Fruit fly (Drosophila melanogaster) whole organism, wandering third instar larva: ENCODE results near the gene puc.

Source experiments
- Abd-B ChIP-seq: fragments of >200 bp; optimal IDR thresholded peaks from 2 replicates; lab custom pipeline; 2017; ENCODE audit warnings: missing biosample characterization, missing genetic modification characterization
- CG32264 ChIP-seq: fragments of 200-800 bp; sonication (Bioruptor generic); optimal IDR thresholded peaks from 2 replicates; lab custom pipeline; 2016; ENCODE audit warnings: missing biosample characterization, missing genetic modification characterization
- CG9705 ChIP-seq: fragments of 200-800 bp; sonication (Bioruptor generic); optimal IDR thresholded peaks from 2 replicates; lab custom pipeline; 2018; ENCODE audit warnings: missing biosample characterization, mild to moderate bottlenecking, missing genetic modification characterization
- Dfd ChIP-seq: fragments of >200 bp; optimal IDR thresholded peaks from 2 replicates; lab custom pipeline; 2017; ENCODE audit warnings: missing biosample characterization, missing genetic modification characterization
- Dif ChIP-seq: fragments of 200-275, 200-300 bp; sonication (Bioruptor generic); optimal IDR thresholded peaks from 2 replicates; lab custom pipeline; 2018; ENCODE audit warnings: missing biosample characterization, missing genetic modification characterization; ENCODE audit not compliant: partially characterized antibody
- GATAd ChIP-seq: sonication (Bioruptor generic); optimal IDR thresholded peaks from 2 replicates; lab custom pipeline; 2016; ENCODE audit warnings: missing biosample characterization, missing genetic modification characterization
- HLH106 ChIP-seq: fragments of 200-800 bp; optimal IDR thresholded peaks from 3 replicates; lab custom pipeline; 2019; ENCODE audit warnings: missing biosample characterization, mild to moderate bottlenecking, missing genetic modification characterization, moderate library complexity
- Hnf4 ChIP-seq: fragments of 200-800 bp; sonication (Bioruptor generic); optimal IDR thresholded peaks from 2 replicates; lab custom pipeline; 2016; ENCODE audit warnings: missing biosample characterization, mild to moderate bottlenecking, missing genetic modification characterization
- Hr83 ChIP-seq: fragments of 200-300 bp; sonication (Bioruptor generic); optimal IDR thresholded peaks from 2 replicates; lab custom pipeline; 2016; ENCODE audit warnings: missing biosample characterization, mild to moderate bottlenecking, missing genetic modification characterization, moderate library complexity; ENCODE audit not compliant: poor library complexity, severe bottlenecking
- Jra ChIP-seq: sonication (Bioruptor generic); optimal IDR thresholded peaks from 2 replicates; lab custom pipeline; 2016; ENCODE audit warnings: missing biosample characterization, missing genetic modification characterization
- Myc ChIP-seq: fragments of >200 bp; optimal IDR thresholded peaks from 2 replicates; lab custom pipeline; 2017
- N ChIP-seq: fragments of >200 bp; optimal IDR thresholded peaks from 2 replicates; lab custom pipeline; 2018; ENCODE audit warnings: missing biosample characterization, missing external identifiers, missing genetic modification characterization
- OdsH ChIP-seq: fragments of 200-800 bp; sonication (Bioruptor generic); optimal IDR thresholded peaks from 2 replicates; lab custom pipeline; 2016; ENCODE audit warnings: missing biosample characterization, mild to moderate bottlenecking, missing genetic modification characterization
- Rel ChIP-seq, 2 experiments: fragments of 200-800 bp; sonication (Bioruptor generic) in 1 of 2; optimal IDR thresholded peaks; 2 replicates in 1 of 2; 3 replicates in 1 of 2; lab custom pipeline; 2016 to 2019; ENCODE audit warnings: mild to moderate bottlenecking in 2 of 2, missing biosample characterization in 2 of 2, missing genetic modification characterization in 2 of 2, moderate library complexity in 1 of 2
- Sp1 ChIP-seq: fragments of 200-800 bp; sonication (Bioruptor generic); optimal IDR thresholded peaks from 3 replicates; lab custom pipeline; 2019; ENCODE audit warnings: missing biosample characterization, mild to moderate bottlenecking, missing genetic modification characterization, moderate library complexity
- Vsx2 ChIP-seq: fragments of 200-300, 225-300 bp; sonication (Bioruptor generic); optimal IDR thresholded peaks from 2 replicates; lab custom pipeline; 2018; ENCODE audit warnings: missing biosample characterization, missing genetic modification characterization; ENCODE audit not compliant: partially characterized antibody
- br ChIP-seq: fragments of 200-800 bp; sonication (Bioruptor generic); optimal IDR thresholded peaks from 2 replicates; lab custom pipeline; 2016; ENCODE audit warnings: missing biosample characterization, missing genetic modification characterization
- brk ChIP-seq: fragments of 200-800 bp; sonication (Bioruptor generic); optimal IDR thresholded peaks from 2 replicates; lab custom pipeline; 2016; ENCODE audit warnings: missing biosample characterization, mild to moderate bottlenecking, missing genetic modification characterization
- dl ChIP-seq, 2 experiments: fragments of 175-275, 200-275 bp in 1 of 2; fragments of 200-275 bp in 1 of 2; sonication (Bioruptor generic); optimal IDR thresholded peaks; lab custom pipeline; 2018; ENCODE audit warnings: mild to moderate bottlenecking in 2 of 2, missing biosample characterization in 2 of 2, missing genetic modification characterization in 2 of 2, moderate library complexity in 2 of 2; ENCODE audit not compliant: partially characterized antibody in 2 of 2, insufficient read depth in 1 of 2
- dmrt93B ChIP-seq: fragments of 200-800 bp; sonication (Bioruptor generic); optimal IDR thresholded peaks from 2 replicates; lab custom pipeline; 2018; ENCODE audit warnings: missing biosample characterization, mild to moderate bottlenecking, missing genetic modification characterization
- dsf ChIP-seq: sonication (Bioruptor generic); optimal IDR thresholded peaks from 2 replicates; lab custom pipeline; 2016; ENCODE audit warnings: missing biosample characterization, missing genetic modification characterization, borderline replicate concordance
- ey ChIP-seq: fragments of 200-800 bp; sonication (Bioruptor generic); optimal IDR thresholded peaks from 2 replicates; lab custom pipeline; 2016; ENCODE audit warnings: missing biosample characterization, missing genetic modification characterization
- foxo ChIP-seq, 2 experiments: fragments of 200-800 bp; sonication (Bioruptor generic); optimal IDR thresholded peaks; 2 replicates in 1 of 2; 3 replicates in 1 of 2; lab custom pipeline; 2016 to 2017; ENCODE audit warnings: missing biosample characterization in 2 of 2, missing genetic modification characterization in 2 of 2
- fru ChIP-seq: fragments of 200-800 bp; sonication (Bioruptor generic); optimal IDR thresholded peaks from 3 replicates; lab custom pipeline; 2016; ENCODE audit warnings: missing biosample characterization, mild to moderate bottlenecking, missing genetic modification characterization
- h ChIP-seq: fragments of 200-800 bp; sonication (Bioruptor generic); optimal IDR thresholded peaks from 3 replicates; lab custom pipeline; 2016; ENCODE audit warnings: missing biosample characterization, mild to moderate bottlenecking, missing genetic modification characterization
- jim ChIP-seq: fragments of 175-275, 200-325 bp; sonication (Bioruptor generic); optimal IDR thresholded peaks from 2 replicates; lab custom pipeline; 2016; ENCODE audit warnings: missing biosample characterization, mild to moderate bottlenecking, missing genetic modification characterization
- lola ChIP-seq: fragments of >200 bp; optimal IDR thresholded peaks from 2 replicates; lab custom pipeline; 2017; ENCODE audit warnings: missing biosample characterization, missing genetic modification characterization
- pan ChIP-seq: fragments of >200 bp; optimal IDR thresholded peaks from 2 replicates; lab custom pipeline; 2017
- psq ChIP-seq: fragments of 200-800 bp; sonication (Bioruptor generic); optimal IDR thresholded peaks from 3 replicates; lab custom pipeline; 2017; ENCODE audit warnings: missing biosample characterization, mild to moderate bottlenecking, missing genetic modification characterization, moderate library complexity
- rgr ChIP-seq: fragments of 200-800 bp; sonication (Bioruptor generic); optimal IDR thresholded peaks from 3 replicates; lab custom pipeline; 2016; ENCODE audit warnings: missing biosample characterization, mild to moderate bottlenecking, missing genetic modification characterization
- sage ChIP-seq: fragments of 200-800 bp; sonication (Bioruptor generic); optimal IDR thresholded peaks from 2 replicates; lab custom pipeline; 2016; ENCODE audit warnings: missing biosample characterization, mild to moderate bottlenecking, missing genetic modification characterization
- tai ChIP-seq: sonication (Bioruptor generic); optimal IDR thresholded peaks from 2 replicates; lab custom pipeline; 2016; ENCODE audit warnings: missing biosample characterization, missing genetic modification characterization
- usp ChIP-seq: fragments of >200 bp; optimal IDR thresholded peaks from 2 replicates; lab custom pipeline; 2017; ENCODE audit warnings: missing biosample characterization, missing genetic modification characterization
- woc ChIP-seq: sonication (Bioruptor generic); optimal IDR thresholded peaks from 2 replicates; lab custom pipeline; 2016; ENCODE audit warnings: missing biosample characterization, mild to moderate bottlenecking, missing genetic modification characterization

puc gene

dm6 chr3R:8126316-8127150 lies 21.4 kb downstream of the puc start, which contains the start of the genes CG9667 and Arl8:
Gene CG9667 (minus strand): TSS chr3R:8126357.
Gene Arl8 (plus strand): TSS chr3R:8126605.
- peak; percentile 74 for TF ChIP-seq HLH106 (tag; lab: Kevin White, UChicago)
- TF ChIP-seq Dfd = no peak
- peak; percentile 67 for TF ChIP-seq woc
- peak; percentile 51 for TF ChIP-seq Hnf4 (GFP tag; lab: Kevin White, UChicago)
- peak; percentile 43 for TF ChIP-seq fru (GFP tag; lab: Kevin White, UChicago)
- no peak for TF ChIP-seq Dif (GFP tag; lab: Kevin White, UChicago)
- peak; percentile 54 for TF ChIP-seq sage
- TF ChIP-seq N = peak; percentile 16
- TF ChIP-seq GATAd (GFP tag; lab: Kevin White, UChicago) = no peak
- no peak for TF ChIP-seq jim (GFP tag; lab: Kevin White, UChicago)
- no peak for TF ChIP-seq dsf (GFP tag; lab: Kevin White, UChicago)
- TF ChIP-seq foxo (GFP tag; optimal IDR thresholded peaks at IDR 0.05; lab: Kevin White, UChicago) = peak in 1 of 2 experiments; percentile 57
- peak; percentile 7 for TF ChIP-seq Jra
- TF ChIP-seq dmrt93B = peak; percentile 53
- no peak for TF ChIP-seq dl (GFP tag; optimal IDR thresholded peaks at IDR 0.05; lab: Kevin White, UChicago; ENCODE audit: insufficient read depth in 1 of 2, partially characterized antibody in 2 of 2)
- no peak for TF ChIP-seq Abd-B
- TF ChIP-seq Vsx2 (GFP tag; lab: Kevin White, UChicago) = no peak
- TF ChIP-seq h = peak; percentile 58
- TF ChIP-seq brk (GFP tag; lab: Kevin White, UChicago) = peak; percentile 79
- peak; percentile 68 for TF ChIP-seq Sp1
- peak; percentile 45 for TF ChIP-seq rgr (GFP tag; lab: Kevin White, UChicago)
- TF ChIP-seq Rel (GFP tag; optimal IDR thresholded peaks at IDR 0.05; lab: Kevin White, UChicago) = no peak
- peak; percentile 78 for TF ChIP-seq Rel (tag; optimal IDR thresholded peaks at IDR 0.05; lab: Kevin White, UChicago)
- TF ChIP-seq Myc (lab: Kevin White, UChicago) = peak; percentile 58
- peak; percentile 34 for TF ChIP-seq OdsH (GFP tag; lab: Kevin White, UChicago)
- TF ChIP-seq psq (GFP tag; lab: Kevin White, UChicago) = peak; percentile 47
- no peak for TF ChIP-seq usp
- TF ChIP-seq CG9705 = peak; percentile 1

dm6 chr3R:8127151-8127690 lies 22.1 kb downstream of the puc start:
- no peak for TF ChIP-seq Sp1
- TF ChIP-seq GATAd (GFP tag; lab: Kevin White, UChicago) = no peak
- TF ChIP-seq Jra = peak; percentile 31
- no peak for TF ChIP-seq Rel (GFP tag; optimal IDR thresholded peaks at IDR 0.05; lab: Kevin White, UChicago)
- peak; percentile 38 for TF ChIP-seq Rel (tag; optimal IDR thresholded peaks at IDR 0.05; lab: Kevin White, UChicago)
- no peak for TF ChIP-seq CG9705
- TF ChIP-seq dsf (GFP tag; lab: Kevin White, UChicago) = no peak
- no peak for TF ChIP-seq usp
- no peak for TF ChIP-seq CG32264
- TF ChIP-seq Hr83 (GFP tag; lab: Kevin White, UChicago) = peak; percentile 4
- TF ChIP-seq rgr (GFP tag; lab: Kevin White, UChicago) = no peak
- TF ChIP-seq psq (GFP tag; lab: Kevin White, UChicago) = no peak
- TF ChIP-seq Hnf4 (GFP tag; lab: Kevin White, UChicago) = no peak
- TF ChIP-seq sage = no peak
- no peak for TF ChIP-seq dl (GFP tag; optimal IDR thresholded peaks at IDR 0.05; lab: Kevin White, UChicago; ENCODE audit: insufficient read depth in 1 of 2, partially characterized antibody in 2 of 2)
- TF ChIP-seq br (GFP tag; lab: Kevin White, UChicago) = no peak
- no peak for TF ChIP-seq tai

- TF ChIP-seq dsf (GFP tag; lab: Kevin White, UChicago) (no peak), rgr (GFP tag; lab: Kevin White, UChicago) (peak; percentile 42), br (GFP tag; lab: Kevin White, UChicago) (peak; percentile 37), fru (GFP tag; lab: Kevin White, UChicago) (peak; percentile 47), OdsH (GFP tag; lab: Kevin White, UChicago) (peak; percentile 22), tai (no peak), psq (GFP tag; lab: Kevin White, UChicago) (peak; percentile 23), usp (no peak), Sp1 (peak; percentile 4), h (peak; percentile 57), brk (GFP tag; lab: Kevin White, UChicago) (no peak), HLH106 (tag; lab: Kevin White, UChicago) (peak; percentile 33), ey (peak; percentile 52), Vsx2 (GFP tag; lab: Kevin White, UChicago) (no peak), lola (GFP tag; lab: Kevin White, UChicago) (no peak), dl (GFP tag; optimal IDR thresholded peaks at IDR 0.05; lab: Kevin White, UChicago; ENCODE audit: insufficient read depth in 1 of 2, partially characterized antibody in 2 of 2) (no peak), foxo (GFP tag; optimal IDR thresholded peaks at IDR 0.05; lab: Kevin White, UChicago) (peak in 1 of 2 experiments; percentile 57), pan (lab: Kevin White, UChicago) (no peak), dmrt93B (no peak), Hr83 (GFP tag; lab: Kevin White, UChicago) (no peak), N (no peak)
- TF ChIP-seq, all 38 proteins: peak for 10
These were observed 27.3 kb downstream of the puc start for dm6 chr3R:8132398-8132797.
